Worm (Caenorhabditis elegans): ENCODE data around the gene W03A5.2.

W03A5.2 gene

DNA sequence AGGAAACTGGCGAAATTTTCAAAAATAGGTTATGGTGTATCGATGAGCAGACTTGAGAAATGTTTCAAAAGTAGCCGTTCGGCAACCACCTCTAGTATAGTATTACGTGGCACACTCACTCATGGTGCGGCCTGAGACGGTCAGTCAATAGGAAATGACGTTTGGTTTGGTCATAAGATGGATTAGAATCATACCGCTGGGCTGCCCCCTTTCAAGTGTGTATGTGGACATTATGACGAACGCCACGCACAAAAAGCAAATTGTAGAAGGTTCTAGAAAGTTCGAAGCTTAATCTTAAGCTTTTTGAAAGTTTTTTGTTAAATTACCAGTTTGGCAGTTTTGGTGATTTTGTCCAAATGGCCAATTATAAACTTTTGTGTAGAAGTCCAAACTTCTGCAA, 18.5 kb downstream of the W03A5.2 start:
- peak; percentile 8 for TF ChIP-seq lin-14 (GFP tag; optimal IDR thresholded peaks at IDR 0.05)
- TF ChIP-seq F16B12.6 (tag; optimal IDR thresholded peaks at IDR 0.05), result no peak
- TF ChIP-seq mdl-1 (tag; optimal IDR thresholded peaks at IDR 0.05), result no peak
- peak; percentile 36 for TF ChIP-seq blmp-1 (tag; optimal IDR thresholded peaks at IDR 0.05)

ce11 chrIII:5427096-5427495, 21.3 kb downstream of the W03A5.2 start:
- no peak for TF ChIP-seq ama-1 (optimal IDR thresholded peaks at IDR 0.05)
- no peak for TF ChIP-seq unc-98 (GFP tag; IDR thresholded peaks at IDR 0.05)
- no peak for TF ChIP-seq xbp-1 (tag; optimal IDR thresholded peaks at IDR 0.05)
- no peak for TF ChIP-seq fkh-8 (tag; optimal IDR thresholded peaks at IDR 0.05)
- TF ChIP-seq lin-35 (GFP tag; optimal IDR thresholded peaks at IDR 0.05), result no peak
- no peak for TF ChIP-seq ceh-90 (tag; optimal IDR thresholded peaks at IDR 0.05)
- TF ChIP-seq nhr-47 (tag; optimal IDR thresholded peaks at IDR 0.05), result no peak
- TF ChIP-seq F16B12.6 (tag; optimal IDR thresholded peaks at IDR 0.05), result no peak
- TF ChIP-seq lsy-2 (tag; optimal IDR thresholded peaks at IDR 0.05), result no peak
- no peak for TF ChIP-seq isw-1 (GFP tag; IDR thresholded peaks at IDR 0.05)
- TF ChIP-seq vab-15 (tag; optimal IDR thresholded peaks at IDR 0.05), result no peak
- TF ChIP-seq sox-4 (tag; optimal IDR thresholded peaks at IDR 0.05), result no peak
- TF ChIP-seq unc-86 (tag; optimal IDR thresholded peaks at IDR 0.05), result no peak
- TF ChIP-seq ces-1 (GFP tag; optimal IDR thresholded peaks at IDR 0.05), result no peak
- no peak for TF ChIP-seq snu-23 (GFP tag; optimal IDR thresholded peaks at IDR 0.05)
- no peak for TF ChIP-seq nhr-76 (tag; optimal IDR thresholded peaks at IDR 0.05)
- TF ChIP-seq sptf-1 (tag; optimal IDR thresholded peaks at IDR 0.05), result no peak
- no peak for TF ChIP-seq egl-13 (tag; optimal IDR thresholded peaks at IDR 0.05)
- TF ChIP-seq elt-3 (tag; optimal IDR thresholded peaks at IDR 0.05), result no peak

ce11 chrIII:5436306-5436705, 30.5 kb downstream of the W03A5.2 start:
- TF ChIP-seq elt-3 (tag; optimal IDR thresholded peaks at IDR 0.05) (no peak), blmp-1 (tag; optimal IDR thresholded peaks at IDR 0.05) (peak; percentile 81), pax-3 (tag; optimal IDR thresholded peaks at IDR 0.05) (no peak), sox-4 (tag; optimal IDR thresholded peaks at IDR 0.05) (no peak), egl-27 (tag; optimal IDR thresholded peaks at IDR 0.05) (no peak), lin-39 (tag; optimal IDR thresholded peaks at IDR 0.05) (no peak), C04F5.9 (tag; optimal IDR thresholded peaks at IDR 0.05) (no peak)

- no peak for TF ChIP-seq egl-27 (tag; optimal IDR thresholded peaks at IDR 0.05)
- no peak for TF ChIP-seq nhr-84 (tag; optimal IDR thresholded peaks at IDR 0.05)
- TF ChIP-seq egl-13 (tag; optimal IDR thresholded peaks at IDR 0.05), result no peak
- TF ChIP-seq lin-13 (GFP tag; optimal IDR thresholded peaks at IDR 0.05), result no peak
- no peak for TF ChIP-seq nhr-12 (tag; optimal IDR thresholded peaks at IDR 0.05)
- no peak for TF ChIP-seq ceh-88 (GFP tag; IDR thresholded peaks at IDR 0.05)
- TF ChIP-seq elt-3 (tag; optimal IDR thresholded peaks at IDR 0.05), result peak in 1 of 6 experiments; percentile 1
- TF ChIP-seq unc-30 (tag; optimal IDR thresholded peaks at IDR 0.05), result no peak
- TF ChIP-seq vab-15 (tag; optimal IDR thresholded peaks at IDR 0.05), result no peak
These were observed 32.2 kb downstream of the W03A5.2 start for ce11 chrIII:5438064-5438463.

DNA sequence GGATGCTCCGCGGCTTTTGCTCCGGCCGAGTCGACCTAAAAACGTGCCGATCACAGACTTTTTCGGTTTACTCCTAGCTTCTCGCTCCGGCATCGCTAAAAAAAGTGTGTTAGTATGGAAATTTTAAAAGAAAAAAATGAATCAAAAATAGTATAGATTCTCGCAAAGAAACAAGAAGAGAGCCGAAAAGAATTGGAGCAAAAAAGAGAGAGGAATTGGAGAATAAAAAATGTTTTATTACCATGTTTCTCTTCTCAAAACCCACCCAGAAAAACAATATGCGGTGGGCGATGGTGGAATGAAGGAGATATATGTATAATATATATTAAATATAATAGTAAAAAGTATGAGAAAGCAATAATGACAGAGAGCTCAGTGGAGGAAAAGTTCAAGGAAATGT, 34.7 kb downstream of the W03A5.2 start, which contains the start of gene W03A5.6:
TSS of gene W03A5.6 (minus strand) at position 101 of the 400 bp plus-strand sequence.
- no peak for TF ChIP-seq ceh-82 (tag; optimal IDR thresholded peaks at IDR 0.05)
- no peak for TF ChIP-seq C16A3.4 (tag; optimal IDR thresholded peaks at IDR 0.05)
- TF ChIP-seq nhr-237 (tag; optimal IDR thresholded peaks at IDR 0.05), result no peak
- no peak for TF ChIP-seq ceh-90 (tag; optimal IDR thresholded peaks at IDR 0.05)
- no peak for TF ChIP-seq swsn-7 (tag; optimal IDR thresholded peaks at IDR 0.05)
- no peak for TF ChIP-seq zip-4 (GFP tag; optimal IDR thresholded peaks at IDR 0.05)
- TF ChIP-seq snpc-4 (tag; optimal IDR thresholded peaks at IDR 0.05), result no peak
- no peak for TF ChIP-seq sptf-1 (tag; optimal IDR thresholded peaks at IDR 0.05)
- no peak for TF ChIP-seq snu-23 (GFP tag; optimal IDR thresholded peaks at IDR 0.05)
- TF ChIP-seq elt-2 (tag; optimal IDR thresholded peaks at IDR 0.05), result no peak
- no peak for TF ChIP-seq lin-15B (tag; optimal IDR thresholded peaks at IDR 0.05)
- no peak for TF ChIP-seq lsy-2 (tag; optimal IDR thresholded peaks at IDR 0.05)
- TF ChIP-seq mab-9 (GFP tag; IDR thresholded peaks at IDR 0.05), result no peak
- no peak for TF ChIP-seq lin-13 (GFP tag; optimal IDR thresholded peaks at IDR 0.05)
- no peak for TF ChIP-seq unc-130 (tag; optimal IDR thresholded peaks at IDR 0.05)
- no peak for TF ChIP-seq sox-4 (tag; optimal IDR thresholded peaks at IDR 0.05)
